Worm (Caenorhabditis elegans) whole organism, L2 larva: ENCODE measurements around the gene M151.10.

Experiments
- F13H6.1 ChIP-seq: sonication (generic microtip); optimal IDR thresholded peaks from 2 replicates; lab custom pipeline; 2016; ENCODE audit warnings: missing genetic modification characterization, missing compliant biosample characterization
- ama-1 ChIP-seq: fragments of 150-350 bp; optimal IDR thresholded peaks from 2 replicates; lab custom pipeline; 2018; ENCODE audit warnings: inconsistent platforms
- ceh-82 ChIP-seq: fragments of 150-350 bp; optimal IDR thresholded peaks from 2 replicates; lab custom pipeline; 2014; ENCODE audit warnings: missing biosample characterization, missing genetic modification characterization
- lin-11 ChIP-seq: fragments of 150-350 bp; sonication (generic microtip); optimal IDR thresholded peaks from 2 replicates; lab custom pipeline; 2014; ENCODE audit warnings: missing biosample characterization, missing genetic modification characterization, inconsistent platforms, mixed read lengths
- mdl-1 ChIP-seq, 2 experiments: fragments of 150-350 bp in 1 of 2; sonication (generic microtip) in 1 of 2; optimal IDR thresholded peaks; 2 replicates each; lab custom pipeline; 2017; ENCODE audit warnings: missing biosample characterization in 2 of 2, missing genetic modification characterization in 2 of 2
- nhr-12 ChIP-seq: fragments of 150-350 bp; optimal IDR thresholded peaks from 2 replicates; lab custom pipeline; 2014; ENCODE audit warnings: missing biosample characterization, missing genetic modification characterization
- unc-62 ChIP-seq: fragments of 150-350 bp; optimal IDR thresholded peaks from 2 replicates; lab custom pipeline; 2014; ENCODE audit warnings: missing biosample characterization, missing genetic modification reagents, missing genetic modification characterization
- ztf-11 ChIP-seq: sonication (generic microtip); optimal IDR thresholded peaks from 2 replicates; lab custom pipeline; 2017; ENCODE audit warnings: missing biosample characterization, missing genetic modification characterization

DNA sequence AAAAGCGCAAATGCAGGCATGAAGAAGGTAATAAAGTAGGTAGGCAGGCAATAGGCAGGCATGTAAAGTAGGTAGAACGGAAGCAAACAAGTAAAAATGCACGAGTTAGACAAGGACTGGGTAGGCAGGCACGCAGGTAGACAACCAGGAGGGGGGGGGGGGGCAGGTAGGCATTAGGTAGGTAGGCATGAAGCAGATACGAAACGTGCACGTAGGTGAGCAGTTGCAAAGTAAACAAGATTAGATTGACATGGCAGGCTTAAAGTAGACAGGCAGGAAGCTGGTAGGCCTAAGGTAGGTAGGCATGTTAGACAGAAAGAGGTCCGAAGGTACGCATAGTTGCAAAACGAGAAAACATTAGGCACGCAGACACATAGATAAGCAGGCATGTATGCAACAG, 38.9 kb upstream of the M151.10 start:
- TF ChIP-seq nhr-12 (tag; lab: Kevin White, UChicago): no peak
- TF ChIP-seq mdl-1 (tag; optimal IDR thresholded peaks at IDR 0.05; lab: Kevin White, UChicago): no peak
- TF ChIP-seq ama-1: no peak
- no peak for TF ChIP-seq ceh-82 (tag; lab: Kevin White, UChicago)
- no peak for TF ChIP-seq F13H6.1 (tag; lab: Kevin White, UChicago)
- no peak for TF ChIP-seq unc-62 (GFP tag; lab: Kevin White, UChicago)
- TF ChIP-seq ztf-11 (tag; lab: Kevin White, UChicago): no peak
- no peak for TF ChIP-seq lin-11 (tag; lab: Kevin White, UChicago)
